Worm (Caenorhabditis elegans) whole organism, young adult: ENCODE measurements around the gene C34F6.12.
A peak's percentile ranks its signal among the peaks of the same experiment; 100 is the strongest.

Experiments used
- D2030.7 ChIP-seq: fragments of 200-800 bp; sonication (Bioruptor generic); IDR thresholded peaks from 2 replicates; pipeline ENCODE4 v1.3.6; 2022; ENCODE audit warnings: missing genetic modification reagents, missing genetic modification characterization, missing compliant biosample characterization
- F33H1.4 ChIP-seq: fragments of 200-800 bp; sonication (Bioruptor generic); IDR thresholded peaks from 2 replicates; pipeline ENCODE4 v1.3.6; 2022; ENCODE audit warnings: missing genetic modification reagents, missing genetic modification characterization, missing compliant biosample characterization
- F49E8.2 ChIP-seq: sonication (generic microtip); optimal IDR thresholded peaks from 3 replicates; lab custom pipeline; 2017; ENCODE audit warnings: missing genetic modification characterization, mild to moderate bottlenecking, missing compliant biosample characterization, antibody characterized with exemption, moderate library complexity; ENCODE audit not compliant: insufficient read depth
- F57A8.1 ChIP-seq: fragments of 200-800 bp; sonication (Bioruptor generic); optimal IDR thresholded peaks from 2 replicates; lab custom pipeline; 2018; ENCODE audit warnings: mild to moderate bottlenecking, missing genetic modification characterization, moderate library complexity, missing compliant biosample characterization
- K12H6.12 ChIP-seq: fragments of 200-800 bp; sonication (Bioruptor generic); optimal IDR thresholded peaks from 2 replicates; lab custom pipeline; 2018; ENCODE audit warnings: mild to moderate bottlenecking, missing genetic modification characterization, missing compliant biosample characterization
- T26A5.8 ChIP-seq: sonication (generic microtip); optimal IDR thresholded peaks from 2 replicates; lab custom pipeline; 2016; ENCODE audit warnings: missing genetic modification characterization, missing compliant biosample characterization
- Y53F4B.3 ChIP-seq: fragments of 200-800 bp; sonication (Bioruptor generic); IDR thresholded peaks from 2 replicates; pipeline ENCODE4 v1.3.6; 2022; ENCODE audit warnings: missing genetic modification reagents, missing genetic modification characterization, missing compliant biosample characterization
- Y56A3A.18 ChIP-seq: fragments of 200-800 bp; sonication (Bioruptor generic); IDR thresholded peaks from 2 replicates; pipeline ENCODE4 v1.3.6; 2022; ENCODE audit warnings: missing genetic modification reagents, missing genetic modification characterization, missing compliant biosample characterization
- Y67H2A.10 ChIP-seq: fragments of 200-800 bp; sonication (Bioruptor generic); conservative IDR thresholded peaks from 2 replicates; pipeline ENCODE4 v1.3.6; 2022; ENCODE audit warnings: missing genetic modification reagents, missing genetic modification characterization, missing compliant biosample characterization
- Y95B8A.8 ChIP-seq: fragments of 200-800 bp; sonication (Bioruptor generic); IDR thresholded peaks from 2 replicates; pipeline ENCODE4 v1.3.6; 2022; ENCODE audit warnings: missing genetic modification reagents, missing genetic modification characterization, missing compliant biosample characterization
- ZK185.1 ChIP-seq: sonication (generic microtip); optimal IDR thresholded peaks from 2 replicates; lab custom pipeline; 2016; ENCODE audit warnings: mild to moderate bottlenecking, missing genetic modification characterization, missing compliant biosample characterization; ENCODE audit not compliant: poor library complexity, severe bottlenecking
- attf-6 ChIP-seq: fragments of 200-800 bp; sonication (Bioruptor generic); IDR thresholded peaks from 2 replicates; pipeline ENCODE4 v1.3.6; 2022; ENCODE audit warnings: missing genetic modification reagents, missing genetic modification characterization, missing compliant biosample characterization
- bed-1 ChIP-seq: fragments of 200-800 bp; sonication (Bioruptor generic); IDR thresholded peaks from 2 replicates; pipeline ENCODE4 v1.3.6; 2022; ENCODE audit warnings: missing genetic modification reagents, missing genetic modification characterization, missing compliant biosample characterization
- cebp-1 ChIP-seq, 2 experiments: fragments of 200-800 bp in 1 of 2; sonication (Bioruptor generic) in 1 of 2; sonication (generic microtip) in 1 of 2; IDR thresholded peaks in 1 of 2; optimal IDR thresholded peaks in 1 of 2; 2 replicates each; pipeline versions ENCODE4 v1.3.6 to Lab custom; 2017 to 2022; ENCODE audit warnings: missing compliant biosample characterization in 2 of 2, missing genetic modification characterization in 2 of 2, mild to moderate bottlenecking in 1 of 2, missing genetic modification reagents in 1 of 2, moderate library complexity in 1 of 2
- ceh-100 ChIP-seq: fragments of 200-800 bp; sonication (Bioruptor generic); IDR thresholded peaks from 2 replicates; pipeline ENCODE4 v1.3.6; 2022; ENCODE audit warnings: missing genetic modification reagents, missing genetic modification characterization, missing compliant biosample characterization
- ceh-40 ChIP-seq: fragments of 200-800 bp; sonication (Bioruptor generic); IDR thresholded peaks from 2 replicates; pipeline ENCODE4 v1.3.6; 2022; ENCODE audit warnings: missing genetic modification characterization, missing compliant biosample characterization
- ceh-58 ChIP-seq: fragments of 200-800 bp; sonication (Bioruptor generic); IDR thresholded peaks from 2 replicates; pipeline ENCODE4 v1.3.6; 2022; ENCODE audit warnings: missing genetic modification characterization, missing compliant biosample characterization
- die-1 ChIP-seq: sonication (generic microtip); optimal IDR thresholded peaks from 2 replicates; lab custom pipeline; 2016; ENCODE audit warnings: missing genotype, mild to moderate bottlenecking, missing genetic modification characterization, missing compliant biosample characterization
- dpl-1 ChIP-seq: fragments of 150-350 bp; optimal IDR thresholded peaks from 2 replicates; lab custom pipeline; 2014; ENCODE audit warnings: missing biosample characterization, missing genetic modification reagents, missing genetic modification characterization
- egl-18 ChIP-seq: fragments of 200-800 bp; sonication (Bioruptor generic); IDR thresholded peaks from 2 replicates; pipeline ENCODE4 v1.3.6; 2022; ENCODE audit warnings: missing genetic modification reagents, missing genetic modification characterization, missing compliant biosample characterization
- fkh-3 ChIP-seq: sonication (generic microtip); optimal IDR thresholded peaks from 2 replicates; lab custom pipeline; 2016; ENCODE audit warnings: mild to moderate bottlenecking, missing genetic modification characterization, missing compliant biosample characterization
- gei-17 ChIP-seq: fragments of 200-800 bp; sonication (Bioruptor generic); optimal IDR thresholded peaks from 2 replicates; lab custom pipeline; 2018; ENCODE audit warnings: mild to moderate bottlenecking, missing genetic modification characterization, missing compliant biosample characterization
- him-1 ChIP-seq: sonication (generic microtip); optimal IDR thresholded peaks from 2 replicates; lab custom pipeline; 2016; ENCODE audit warnings: missing genotype, missing genetic modification reagents, missing genetic modification characterization, missing compliant biosample characterization
- hlh-12 ChIP-seq: sonication (generic microtip); optimal IDR thresholded peaks from 2 replicates; lab custom pipeline; 2016; ENCODE audit warnings: missing genetic modification characterization, missing compliant biosample characterization
- hmg-1.2 ChIP-seq: fragments of 200-800 bp; sonication (Bioruptor generic); IDR thresholded peaks from 2 replicates; pipeline ENCODE4 v1.3.6; 2022; ENCODE audit warnings: missing genetic modification reagents, missing genetic modification characterization, missing compliant biosample characterization
- hmg-20 ChIP-seq: fragments of 200-800 bp; sonication (Bioruptor generic); IDR thresholded peaks from 2 replicates; pipeline ENCODE4 v1.3.6; 2022; ENCODE audit warnings: missing genetic modification reagents, missing genetic modification characterization, missing compliant biosample characterization
- hrde-1 ChIP-seq: sonication (generic microtip); optimal IDR thresholded peaks from 2 replicates; lab custom pipeline; 2016; ENCODE audit warnings: missing genetic modification characterization, mild to moderate bottlenecking, missing compliant biosample characterization, moderate library complexity, missing genotype, missing genetic modification reagents, borderline replicate concordance
- let-526 ChIP-seq: fragments of 200-800 bp; sonication (Bioruptor generic); IDR thresholded peaks from 2 replicates; pipeline ENCODE4 v1.3.6; 2022; ENCODE audit warnings: missing genetic modification reagents, missing genetic modification characterization, missing compliant biosample characterization
- let-607 ChIP-seq, 2 experiments: fragments of 200-800 bp in 1 of 2; sonication (Bioruptor generic) in 1 of 2; sonication (generic microtip) in 1 of 2; optimal IDR thresholded peaks; 2 replicates each; lab custom pipeline; 2016 to 2018; ENCODE audit warnings: mild to moderate bottlenecking in 2 of 2, missing compliant biosample characterization in 2 of 2, missing genetic modification characterization in 2 of 2, moderate library complexity in 2 of 2, missing genotype in 1 of 2
- lin-26 ChIP-seq: fragments of 200-800 bp; sonication (Bioruptor generic); IDR thresholded peaks from 2 replicates; pipeline ENCODE4 v1.3.6; 2022; ENCODE audit warnings: missing genetic modification reagents, missing genetic modification characterization, missing compliant biosample characterization
- lin-54 ChIP-seq: fragments of 200-800 bp; sonication (Bioruptor generic); optimal IDR thresholded peaks from 2 replicates; lab custom pipeline; 2018; ENCODE audit warnings: mild to moderate bottlenecking, missing genetic modification characterization, missing compliant biosample characterization
- lir-1 ChIP-seq: fragments of 200-800 bp; sonication (Bioruptor generic); conservative IDR thresholded peaks from 2 replicates; pipeline ENCODE4 v1.3.6; 2022; ENCODE audit warnings: missing genetic modification reagents, missing genetic modification characterization, missing compliant biosample characterization
- madf-10 ChIP-seq: sonication (generic microtip); optimal IDR thresholded peaks from 2 replicates; lab custom pipeline; 2016; ENCODE audit warnings: mild to moderate bottlenecking, missing genetic modification characterization, missing compliant biosample characterization
- mes-4 ChIP-seq: sonication (generic microtip); optimal IDR thresholded peaks from 2 replicates; lab custom pipeline; 2016; ENCODE audit warnings: missing genotype, missing genetic modification characterization, missing compliant biosample characterization
- nfyb-1 ChIP-seq: fragments of 200-800 bp; sonication (Bioruptor generic); IDR thresholded peaks from 2 replicates; pipeline ENCODE4 v1.3.6; 2022; ENCODE audit warnings: missing genetic modification reagents, missing genetic modification characterization, missing compliant biosample characterization
- nhr-90 ChIP-seq: sonication (generic microtip); optimal IDR thresholded peaks from 2 replicates; lab custom pipeline; 2016; ENCODE audit warnings: missing genotype, mild to moderate bottlenecking, missing genetic modification characterization, missing compliant biosample characterization
- rec-8 ChIP-seq, 2 experiments: sonication (generic microtip); optimal IDR thresholded peaks; 2 replicates each; lab custom pipeline; 2016; ENCODE audit warnings: mild to moderate bottlenecking in 2 of 2, missing genetic modification characterization in 2 of 2, missing genetic modification reagents in 2 of 2, missing genotype in 2 of 2, missing biosample characterization in 1 of 2, missing compliant biosample characterization in 1 of 2, moderate library complexity in 1 of 2
- repo-1 ChIP-seq: sonication (generic microtip); optimal IDR thresholded peaks from 2 replicates; lab custom pipeline; 2017; ENCODE audit warnings: mild to moderate bottlenecking, missing genetic modification characterization, missing compliant biosample characterization
- rpc-1 ChIP-seq, 2 experiments: fragments of 150-350 bp in 1 of 2; sonication (generic microtip) in 1 of 2; optimal IDR thresholded peaks; 2 replicates each; lab custom pipeline; 2014 to 2018; ENCODE audit warnings: missing biosample characterization in 1 of 2, missing genetic modification characterization in 1 of 2, missing genetic modification reagents in 1 of 2, missing genotype in 1 of 2
- snpc-3.4 ChIP-seq: sonication (generic microtip); optimal IDR thresholded peaks from 2 replicates; lab custom pipeline; 2017; ENCODE audit warnings: missing genetic modification characterization, mild to moderate bottlenecking, missing compliant biosample characterization, antibody characterized with exemption, moderate library complexity, missing genotype, missing genetic modification reagents
- tbp1 ChIP-seq: fragments of 200-800 bp; sonication (Bioruptor generic); optimal IDR thresholded peaks from 2 replicates; lab custom pipeline; 2018; ENCODE audit warnings: mild to moderate bottlenecking, missing genetic modification characterization, missing compliant biosample characterization
- unc-130 ChIP-seq: sonication (generic microtip); optimal IDR thresholded peaks from 2 replicates; lab custom pipeline; 2016; ENCODE audit warnings: missing genetic modification reagents, missing genetic modification characterization, missing compliant biosample characterization
- zfh-2 ChIP-seq: fragments of 200-800 bp; sonication (Bioruptor generic); conservative IDR thresholded peaks from 2 replicates; pipeline ENCODE4 v1.3.6; 2022; ENCODE audit warnings: missing genetic modification reagents, missing genetic modification characterization, missing compliant biosample characterization
- zim-3 ChIP-seq: sonication (generic microtip); optimal IDR thresholded peaks from 2 replicates; lab custom pipeline; 2017; ENCODE audit warnings: mild to moderate bottlenecking, missing genetic modification characterization, moderate library complexity, missing compliant biosample characterization
- ztf-18 ChIP-seq: sonication (generic microtip); optimal IDR thresholded peaks from 2 replicates; lab custom pipeline; 2016; ENCODE audit warnings: missing genotype, mild to moderate bottlenecking, missing genetic modification characterization, missing compliant biosample characterization
- ztf-3 ChIP-seq: fragments of 200-800 bp; sonication (Bioruptor generic); optimal IDR thresholded peaks from 2 replicates; lab custom pipeline; 2018; ENCODE audit warnings: mild to moderate bottlenecking, missing genetic modification characterization, missing compliant biosample characterization
- ztf-6 ChIP-seq: fragments of 200-800 bp; sonication (Bioruptor generic); IDR thresholded peaks from 2 replicates; pipeline ENCODE4 v1.3.6; 2022; ENCODE audit warnings: missing genetic modification reagents, missing genetic modification characterization, missing compliant biosample characterization

Gene C34F6.12

ce11 chrX:11252429-11252828 is 25.9 kb upstream of the C34F6.12 start (continued):
- TF ChIP-seq mes-4 (tag; lab: Kevin White, UChicago) (peak; percentile 77), ceh-58 (GFP tag; lab: Robert Waterston, UW) (no peak), ztf-3 (no peak), F49E8.2 (no peak), lir-1 (GFP tag; lab: Robert Waterston, UW) (no peak), egl-18 (no peak), Y53F4B.3 (peak; percentile 63), Y56A3A.18 (GFP tag; lab: Robert Waterston, UW) (0 out of 2 replicates have a peak, but pooled peaks have one; percentile 54), zim-3 (tag; lab: Kevin White, UChicago) (no peak), ZK185.1 (tag; lab: Kevin White, UChicago) (peak; percentile 88), nfyb-1 (peak; percentile 77; the same call in 1 of the 2 replicates), bed-1 (GFP tag; lab: Robert Waterston, UW) (no peak), hlh-12 (no peak), nhr-90 (peak; percentile 72), zfh-2 (GFP tag; lab: Robert Waterston, UW) (no peak), lin-54 (GFP tag; lab: Kevin White, UChicago) (no peak), madf-10 (tag; lab: Kevin White, UChicago) (peak; percentile 64), him-1 (peak; percentile 90), lin-26 (GFP tag; lab: Robert Waterston, UW) (peak; percentile 91), F33H1.4 (GFP tag; lab: Robert Waterston, UW) (no peak), Y67H2A.10 (no peak), die-1 (peak; percentile 81), gei-17 (no peak), let-607 (tag; optimal IDR thresholded peaks at IDR 0.05; lab: Kevin White, UChicago) (peak in 1 of 2 experiments; percentile 42), Y95B8A.8 (GFP tag; lab: Robert Waterston, UW) (no peak), snpc-3.4 (peak; percentile 80), ceh-40 (0 out of 2 replicates have a peak, but pooled peaks have one; percentile 45), hmg-20 (GFP tag; lab: Robert Waterston, UW) (no peak), D2030.7 (GFP tag; lab: Robert Waterston, UW) (no peak; the same call in 1 of the 2 replicates), ceh-100 (peak; percentile 49; the same call in 1 of the 2 replicates), K12H6.12 (tag; lab: Kevin White, UChicago) (peak; percentile 55), hmg-1.2 (GFP tag; lab: Robert Waterston, UW) (peak; percentile 76), dpl-1 (GFP tag; lab: Kevin White, UChicago) (no peak), let-526 (GFP tag; lab: Robert Waterston, UW) (no peak), ztf-6 (GFP tag; lab: Robert Waterston, UW) (no peak), fkh-3 (no peak), repo-1 (tag; lab: Kevin White, UChicago) (no peak), unc-130 (peak; percentile 42), hrde-1 (peak; percentile 70), T26A5.8 (no peak), ztf-18 (tag; lab: Kevin White, UChicago) (peak; percentile 67), tbp1 (GFP tag; lab: Kevin White, UChicago) (peak; percentile 91), rpc-1 (optimal IDR thresholded peaks at IDR 0.05; lab: Kevin White, UChicago) (peak; percentile 91), rpc-1 (tag; optimal IDR thresholded peaks at IDR 0.05; lab: Kevin White, UChicago) (peak; percentile 94), cebp-1 (GFP tag; IDR thresholded peaks at IDR 0.05; lab: Robert Waterston, UW) (no peak), cebp-1 (tag; optimal IDR thresholded peaks at IDR 0.05; lab: Kevin White, UChicago) (no peak), F57A8.1 (no peak), attf-6 (GFP tag; lab: Robert Waterston, UW) (no peak), rec-8 (tag; optimal IDR thresholded peaks at IDR 0.05; lab: Kevin White, UChicago) (peak; percentile 70 to 88)
